Fruit fly (Drosophila melanogaster): ENCODE measurements around the gene CG32264.
A peak's percentile ranks its signal among the peaks of the same experiment; 100 is the strongest.

Gene CG32264

dm6 chr3L:3842981-3843701 is 36.9 kb upstream of the CG32264 start:
- TF ChIP-seq HLH106 (tag; optimal IDR thresholded peaks at IDR 0.05) (no peak), rgr (GFP tag; optimal IDR thresholded peaks at IDR 0.05) (no peak), Rel (GFP tag; optimal IDR thresholded peaks at IDR 0.05) (no peak), Rel (tag; optimal IDR thresholded peaks at IDR 0.05) (no peak), Abd-B (GFP tag; optimal IDR thresholded peaks at IDR 0.05) (no peak), OdsH (GFP tag; optimal IDR thresholded peaks at IDR 0.05) (no peak), CG32264 (GFP tag; optimal IDR thresholded peaks at IDR 0.05) (no peak), foxo (GFP tag; optimal IDR thresholded peaks at IDR 0.05) (no peak)

DNA sequence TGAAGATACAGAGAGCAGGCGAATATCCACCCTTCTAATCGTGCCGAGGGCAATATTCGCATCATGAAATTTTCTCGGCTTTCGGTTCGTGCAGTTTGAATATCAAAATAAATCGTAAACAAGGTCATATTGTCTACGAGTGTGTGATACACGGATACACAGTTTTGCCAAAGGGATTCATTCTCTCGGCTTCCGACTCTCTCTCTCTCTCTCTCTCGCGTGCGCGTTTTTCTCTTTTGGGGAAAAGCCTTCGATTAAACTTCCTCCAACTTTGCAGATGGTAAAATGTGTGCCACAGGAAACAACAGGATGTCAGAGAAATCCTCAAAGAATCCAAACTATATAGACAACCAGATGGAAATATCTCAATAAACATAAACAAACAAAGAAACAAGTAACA is 21.9 kb upstream of the CG32264 start:
- no peak for TF ChIP-seq tai (GFP tag; optimal IDR thresholded peaks at IDR 0.05)
- no peak for TF ChIP-seq OdsH (GFP tag; optimal IDR thresholded peaks at IDR 0.05)
- TF ChIP-seq sv (GFP tag; optimal IDR thresholded peaks at IDR 0.05): no peak
- no peak for TF ChIP-seq CrebA (GFP tag; optimal IDR thresholded peaks at IDR 0.05; ENCODE audit: borderline replicate concordance)
- TF ChIP-seq h (GFP tag; optimal IDR thresholded peaks at IDR 0.05): no peak
- no peak for TF ChIP-seq GATAd (GFP tag; optimal IDR thresholded peaks at IDR 0.05)
- no peak for TF ChIP-seq rgr (GFP tag; optimal IDR thresholded peaks at IDR 0.05)
- TF ChIP-seq CG9705 (GFP tag; optimal IDR thresholded peaks at IDR 0.05): no peak
- TF ChIP-seq Hr78 (GFP tag; optimal IDR thresholded peaks at IDR 0.05): no peak
- TF ChIP-seq CG32264 (GFP tag; optimal IDR thresholded peaks at IDR 0.05): no peak
- TF ChIP-seq sage (GFP tag; optimal IDR thresholded peaks at IDR 0.05): no peak
- no peak for TF ChIP-seq Hr83 (GFP tag; optimal IDR thresholded peaks at IDR 0.05; ENCODE audit: poor library complexity, severe bottlenecking)
- TF ChIP-seq Jra (GFP tag; optimal IDR thresholded peaks at IDR 0.05): no peak
- no peak for TF ChIP-seq dl (GFP tag; optimal IDR thresholded peaks at IDR 0.05; ENCODE audit: insufficient read depth in 1 of 2, partially characterized antibody in 2 of 2)

DNA sequence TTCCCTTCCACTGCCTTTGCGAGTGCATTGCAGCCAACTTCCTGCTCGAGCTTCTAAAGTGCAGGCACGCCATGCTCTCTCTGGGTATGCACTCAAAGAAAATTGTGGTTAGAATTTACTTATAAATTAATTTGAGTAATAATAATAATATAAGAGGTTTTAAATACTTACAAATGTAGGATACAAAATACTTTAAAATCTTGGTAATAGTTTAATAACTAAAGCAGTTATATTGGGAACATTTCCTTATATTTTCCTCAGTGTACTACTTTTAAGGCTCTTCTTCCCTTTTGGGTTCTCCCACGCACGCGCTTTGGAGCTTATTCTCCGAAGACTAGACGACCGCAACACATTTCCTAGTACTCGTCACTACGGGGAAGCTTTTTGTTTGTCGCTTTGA is 20.3 kb upstream of the CG32264 start:
- TF ChIP-seq GATAd (GFP tag; optimal IDR thresholded peaks at IDR 0.05) (no peak), ey (GFP tag; optimal IDR thresholded peaks at IDR 0.05) (peak; percentile 6), Sp1 (GFP tag; optimal IDR thresholded peaks at IDR 0.05) (peak; percentile 75), brk (GFP tag; optimal IDR thresholded peaks at IDR 0.05) (peak; percentile 35), Dif (GFP tag; optimal IDR thresholded peaks at IDR 0.05; ENCODE audit: partially characterized antibody) (no peak), Rel (GFP tag; optimal IDR thresholded peaks at IDR 0.05) (no peak), Rel (tag; optimal IDR thresholded peaks at IDR 0.05) (no peak), sv (GFP tag; optimal IDR thresholded peaks at IDR 0.05) (peak; percentile 11), h (GFP tag; optimal IDR thresholded peaks at IDR 0.05) (peak; percentile 53), fru (GFP tag; optimal IDR thresholded peaks at IDR 0.05) (peak; percentile 30), N (GFP tag; optimal IDR thresholded peaks at IDR 0.05) (no peak), usp (GFP tag; optimal IDR thresholded peaks at IDR 0.05) (no peak), HLH106 (tag; optimal IDR thresholded peaks at IDR 0.05) (peak; percentile 75), woc (GFP tag; optimal IDR thresholded peaks at IDR 0.05) (no peak), Myc (optimal IDR thresholded peaks at IDR 0.05) (no peak), br (GFP tag; optimal IDR thresholded peaks at IDR 0.05) (no peak), Jra (GFP tag; optimal IDR thresholded peaks at IDR 0.05) (no peak), psq (GFP tag; optimal IDR thresholded peaks at IDR 0.05) (peak; percentile 70), rgr (GFP tag; optimal IDR thresholded peaks at IDR 0.05) (no peak)

dm6 chr3L:3825884-3826283 is 19.6 kb upstream of the CG32264 start:
- TF ChIP-seq br (GFP tag; optimal IDR thresholded peaks at IDR 0.05) (no peak), OdsH (GFP tag; optimal IDR thresholded peaks at IDR 0.05) (no peak), dl (GFP tag; optimal IDR thresholded peaks at IDR 0.05; ENCODE audit: insufficient read depth in 1 of 2, partially characterized antibody in 2 of 2) (no peak), pan (optimal IDR thresholded peaks at IDR 0.05) (no peak), foxo (GFP tag; optimal IDR thresholded peaks at IDR 0.05) (no peak), woc (GFP tag; optimal IDR thresholded peaks at IDR 0.05) (no peak)

DNA sequence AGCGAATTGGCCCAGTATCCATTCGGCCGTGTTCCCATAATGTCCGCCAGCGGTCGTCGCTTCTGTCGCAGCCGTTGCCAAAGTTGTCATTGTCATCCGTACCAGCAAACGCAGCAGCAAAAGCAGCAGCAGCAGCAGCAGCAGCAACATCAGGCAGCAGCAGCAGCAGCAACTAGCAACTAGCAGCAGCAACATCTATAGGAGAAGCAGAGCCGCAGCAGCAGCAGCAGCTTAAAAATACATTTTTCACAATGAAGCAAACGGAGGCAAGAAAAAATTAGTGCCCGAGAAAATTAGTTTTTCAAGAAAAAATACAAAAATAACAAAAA is 19.2 kb upstream of the CG32264 start:
- peak; percentile 85 for TF ChIP-seq Dfd (GFP tag; optimal IDR thresholded peaks at IDR 0.05)
- TF ChIP-seq jim (GFP tag; optimal IDR thresholded peaks at IDR 0.05): no peak
